Worm (Caenorhabditis elegans) whole organism, L4 larva: ENCODE measurements around the gene F59G1.8.

ENCODE experiments used
- ceh-20 ChIP-seq: fragments of 200-800 bp; sonication (Bioruptor generic); IDR thresholded peaks from 2 replicates; pipeline ENCODE4 v1.3.6; 2022; ENCODE audit warnings: missing genetic modification reagents, missing genetic modification characterization, missing compliant biosample characterization
- ceh-28 ChIP-seq: fragments of 150-350 bp; optimal IDR thresholded peaks from 2 replicates; lab custom pipeline; 2014; ENCODE audit warnings: missing biosample characterization, missing genetic modification reagents, missing genetic modification characterization
- ceh-62 ChIP-seq: sonication (generic microtip); optimal IDR thresholded peaks from 2 replicates; lab custom pipeline; 2017; ENCODE audit warnings: missing biosample characterization, missing genetic modification characterization
- madf-9 ChIP-seq: fragments of 200-800 bp; sonication (Bioruptor generic); conservative IDR thresholded peaks from 2 replicates; pipeline ENCODE4 v1.3.6; 2022; ENCODE audit warnings: missing genetic modification reagents, missing genetic modification characterization, missing compliant biosample characterization
- nhr-237 ChIP-seq: sonication (generic microtip); optimal IDR thresholded peaks from 2 replicates; lab custom pipeline; 2017; ENCODE audit warnings: missing biosample characterization, missing genetic modification characterization
- tag-97 ChIP-seq: fragments of 200-800 bp; sonication (Bioruptor generic); IDR thresholded peaks from 2 replicates; pipeline ENCODE4 v1.3.6; 2022; ENCODE audit warnings: missing genetic modification characterization, missing compliant biosample characterization

DNA sequence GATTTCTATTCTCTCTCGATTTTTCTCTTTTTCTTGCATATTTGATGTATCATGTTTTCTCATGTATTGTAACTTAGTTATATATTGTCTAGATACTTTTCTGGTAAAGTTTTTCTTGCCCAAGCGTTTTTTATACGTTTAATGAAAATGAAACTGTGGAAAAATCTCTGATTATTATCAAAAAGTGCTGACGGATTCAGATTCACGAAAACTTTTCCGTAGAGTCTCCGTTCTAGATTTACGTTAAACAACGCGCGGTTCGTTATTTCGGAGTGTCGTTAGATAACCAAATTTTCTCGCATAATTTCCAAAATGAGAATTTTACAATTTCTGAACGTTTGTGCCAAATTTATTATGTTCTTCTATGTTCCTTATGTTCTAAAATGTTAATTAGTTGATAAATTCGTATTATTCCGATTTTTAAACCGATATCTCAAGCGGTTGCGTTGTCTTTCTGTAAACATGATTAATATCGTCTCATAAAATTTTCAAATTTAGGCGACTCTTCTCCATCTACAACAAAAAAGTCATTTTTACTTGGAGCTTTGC is 11.9 kb downstream of the F59G1.8 start, which contains the start of gene ptp-2:
- TF ChIP-seq ceh-20 (GFP tag; lab: Robert Waterston, UW) (no peak), madf-9 (GFP tag; lab: Robert Waterston, UW) (no peak), ceh-62 (tag; lab: Kevin White, UChicago) (no peak), tag-97 (no peak), nhr-237 (tag; lab: Kevin White, UChicago) (no peak), ceh-28 (tag; lab: Kevin White, UChicago) (no peak)
